Worm (Caenorhabditis elegans) whole organism, late embryonic: ENCODE data around the gene srbc-57.

Experiments
- C08G9.2 ChIP-seq: sonication (generic microtip); optimal IDR thresholded peaks from 2 replicates; lab custom pipeline; 2016; ENCODE audit warnings: mild to moderate bottlenecking, missing genetic modification characterization, moderate library complexity, missing compliant biosample characterization
- C38D4.7 ChIP-seq: fragments of 200-800 bp; sonication (Bioruptor generic); optimal IDR thresholded peaks from 2 replicates; lab custom pipeline; 2018; ENCODE audit warnings: mild to moderate bottlenecking, missing genetic modification characterization, moderate library complexity, missing compliant biosample characterization
- F13H6.1 ChIP-seq: sonication (generic microtip); optimal IDR thresholded peaks from 2 replicates; lab custom pipeline; 2016; ENCODE audit warnings: missing genetic modification characterization, missing compliant biosample characterization
- ceh-14 ChIP-seq: sonication (generic microtip); optimal IDR thresholded peaks from 2 replicates; lab custom pipeline; 2016; ENCODE audit warnings: missing genotype, missing genetic modification characterization, missing compliant biosample characterization
- ceh-19 ChIP-seq: fragments of 200-800 bp; sonication (Bioruptor generic); optimal IDR thresholded peaks from 2 replicates; lab custom pipeline; 2018; ENCODE audit warnings: mild to moderate bottlenecking, missing genetic modification characterization, missing compliant biosample characterization
- ceh-22 ChIP-seq: sonication (generic microtip); optimal IDR thresholded peaks from 2 replicates; lab custom pipeline; 2017; ENCODE audit warnings: missing biosample characterization, missing genetic modification characterization
- ceh-24 ChIP-seq: sonication (generic microtip); optimal IDR thresholded peaks from 2 replicates; lab custom pipeline; 2016; ENCODE audit warnings: mild to moderate bottlenecking, missing genetic modification characterization, missing compliant biosample characterization
- ceh-30 ChIP-seq: fragments of 150-350 bp; optimal IDR thresholded peaks from 2 replicates; lab custom pipeline; 2014; ENCODE audit warnings: missing biosample characterization, missing genetic modification characterization
- ceh-31 ChIP-seq: sonication (generic microtip); optimal IDR thresholded peaks from 2 replicates; lab custom pipeline; 2016; ENCODE audit warnings: missing genetic modification characterization, missing compliant biosample characterization
- ceh-34 ChIP-seq: sonication (generic microtip); optimal IDR thresholded peaks from 2 replicates; lab custom pipeline; 2016; ENCODE audit warnings: mild to moderate bottlenecking, missing genetic modification characterization, missing compliant biosample characterization
- ceh-48 ChIP-seq: sonication (generic microtip); optimal IDR thresholded peaks from 2 replicates; lab custom pipeline; 2016; ENCODE audit warnings: missing genetic modification characterization, inconsistent platforms, missing compliant biosample characterization
- ceh-6 ChIP-seq: fragments of 200-800 bp; sonication (Bioruptor generic); optimal IDR thresholded peaks from 2 replicates; lab custom pipeline; 2018; ENCODE audit warnings: mild to moderate bottlenecking, missing genetic modification characterization, missing compliant biosample characterization
- ceh-9 ChIP-seq: sonication (generic microtip); optimal IDR thresholded peaks from 2 replicates; lab custom pipeline; 2016; ENCODE audit warnings: mild to moderate bottlenecking, missing genetic modification characterization, inconsistent platforms, missing compliant biosample characterization
- che-1 ChIP-seq: sonication (generic microtip); optimal IDR thresholded peaks from 2 replicates; lab custom pipeline; 2016; ENCODE audit warnings: mild to moderate bottlenecking, missing genetic modification characterization, missing compliant biosample characterization
- fax-1 ChIP-seq: sonication (generic microtip); optimal IDR thresholded peaks from 2 replicates; lab custom pipeline; 2016; ENCODE audit warnings: missing genotype, missing genetic modification characterization, missing compliant biosample characterization
- hlh-15 ChIP-seq: sonication (generic microtip); optimal IDR thresholded peaks from 2 replicates; lab custom pipeline; 2016; ENCODE audit warnings: missing genetic modification characterization, missing compliant biosample characterization
- hlh-30 ChIP-seq: sonication (generic microtip); optimal IDR thresholded peaks from 2 replicates; lab custom pipeline; 2017; ENCODE audit warnings: antibody characterized with exemption, missing genetic modification characterization, missing compliant biosample characterization; ENCODE audit not compliant: insufficient read depth
- hlh-6 ChIP-seq: sonication (generic microtip); optimal IDR thresholded peaks from 2 replicates; lab custom pipeline; 2016; ENCODE audit warnings: missing genotype, missing genetic modification characterization, missing compliant biosample characterization
- hlh-8 ChIP-seq: sonication (generic microtip); optimal IDR thresholded peaks from 2 replicates; lab custom pipeline; 2016; ENCODE audit warnings: missing genotype, missing genetic modification characterization, missing compliant biosample characterization
- madf-2 ChIP-seq: sonication (generic microtip); optimal IDR thresholded peaks from 2 replicates; lab custom pipeline; 2017; ENCODE audit warnings: missing genetic modification characterization, missing compliant biosample characterization
- nhr-232 ChIP-seq: sonication (generic microtip); optimal IDR thresholded peaks from 2 replicates; lab custom pipeline; 2016; ENCODE audit warnings: missing genetic modification characterization, missing compliant biosample characterization
- pat-9 ChIP-seq: fragments of 200-800 bp; sonication (Bioruptor generic); optimal IDR thresholded peaks from 2 replicates; lab custom pipeline; 2018; ENCODE audit warnings: mild to moderate bottlenecking, missing genetic modification characterization, moderate library complexity, missing compliant biosample characterization
- pha-2 ChIP-seq: sonication (generic microtip); optimal IDR thresholded peaks from 2 replicates; lab custom pipeline; 2017; ENCODE audit warnings: mild to moderate bottlenecking, missing genetic modification characterization, missing compliant biosample characterization
- pros-1 ChIP-seq: fragments of 150-350 bp; optimal IDR thresholded peaks from 2 replicates; lab custom pipeline; 2014; ENCODE audit warnings: missing biosample characterization, missing genetic modification reagents, missing genetic modification characterization
- rnt-1 ChIP-seq: sonication (generic microtip); optimal IDR thresholded peaks from 2 replicates; lab custom pipeline; 2016; ENCODE audit warnings: missing genetic modification characterization, missing compliant biosample characterization
- sdc-2 ChIP-seq: sonication (generic microtip); optimal IDR thresholded peaks from 2 replicates; lab custom pipeline; 2016; ENCODE audit warnings: missing genotype, missing genetic modification characterization, missing compliant biosample characterization
- sox-2 ChIP-seq: fragments of 200-800 bp; sonication (Bioruptor generic); IDR thresholded peaks from 2 replicates; pipeline ENCODE4 v1.3.6; 2022; ENCODE audit warnings: missing genetic modification reagents, missing genetic modification characterization, missing compliant biosample characterization
- sox-4 ChIP-seq: sonication (generic microtip); optimal IDR thresholded peaks from 2 replicates; lab custom pipeline; 2017; ENCODE audit warnings: mild to moderate bottlenecking, missing genetic modification characterization, inconsistent platforms, missing compliant biosample characterization
- syd-9 ChIP-seq: sonication (generic microtip); optimal IDR thresholded peaks from 2 replicates; lab custom pipeline; 2016; ENCODE audit warnings: mild to moderate bottlenecking, missing genetic modification characterization, moderate library complexity, missing compliant biosample characterization
- unc-3 ChIP-seq, 2 experiments: fragments of 200-800 bp in 1 of 2; sonication (Bioruptor generic) in 1 of 2; sonication (generic microtip) in 1 of 2; conservative IDR thresholded peaks in 1 of 2; optimal IDR thresholded peaks in 1 of 2; 2 replicates each; pipeline versions ENCODE4 v1.3.6 to Lab custom; 2016 to 2022; ENCODE audit warnings: missing compliant biosample characterization in 2 of 2, missing genetic modification characterization in 2 of 2, missing genetic modification reagents in 1 of 2
- ztf-16 ChIP-seq: sonication (generic microtip); optimal IDR thresholded peaks from 2 replicates; lab custom pipeline; 2017; ENCODE audit warnings: missing genetic modification characterization, missing compliant biosample characterization

Gene srbc-57

DNA sequence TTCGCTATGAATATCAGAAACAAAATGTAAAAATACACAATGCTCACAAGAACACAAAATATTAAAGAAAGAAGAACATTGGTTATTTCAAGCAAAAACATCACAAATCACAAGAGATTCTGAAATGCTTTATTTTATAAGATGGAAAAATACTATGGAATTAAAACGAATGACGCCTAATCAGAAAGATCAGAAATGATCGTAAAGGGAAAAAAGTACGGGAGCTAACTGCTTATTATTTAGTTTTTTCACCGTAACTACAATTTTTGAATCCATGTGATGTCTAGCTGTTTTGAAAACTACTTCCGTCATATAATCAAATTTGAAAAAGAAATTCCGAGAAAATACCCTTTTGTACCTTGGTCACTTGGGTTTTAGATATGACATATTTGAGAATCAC, at the start of gene srbc-57:
Gene srbc-57 (minus strand): TSS at position 101 of the 400 bp plus-strand sequence.
- TF ChIP-seq ztf-16 (tag; lab: Kevin White, UChicago): no peak
- no peak for TF ChIP-seq pros-1 (tag; lab: Kevin White, UChicago)
- TF ChIP-seq che-1 (tag; lab: Kevin White, UChicago): no peak
- no peak for TF ChIP-seq hlh-15 (tag; lab: Kevin White, UChicago)
- TF ChIP-seq ceh-30 (tag; lab: Kevin White, UChicago): no peak
- no peak for TF ChIP-seq unc-3 (GFP tag; conservative IDR thresholded peaks at IDR 0.05; lab: Robert Waterston, UW)
- TF ChIP-seq unc-3 (tag; optimal IDR thresholded peaks at IDR 0.05; lab: Kevin White, UChicago): no peak
- TF ChIP-seq rnt-1 (tag; lab: Kevin White, UChicago): no peak
- no peak for TF ChIP-seq syd-9
- no peak for TF ChIP-seq ceh-19 (GFP tag; lab: Kevin White, UChicago)
- no peak for TF ChIP-seq fax-1 (tag; lab: Kevin White, UChicago)
- no peak for TF ChIP-seq C38D4.7

DNA sequence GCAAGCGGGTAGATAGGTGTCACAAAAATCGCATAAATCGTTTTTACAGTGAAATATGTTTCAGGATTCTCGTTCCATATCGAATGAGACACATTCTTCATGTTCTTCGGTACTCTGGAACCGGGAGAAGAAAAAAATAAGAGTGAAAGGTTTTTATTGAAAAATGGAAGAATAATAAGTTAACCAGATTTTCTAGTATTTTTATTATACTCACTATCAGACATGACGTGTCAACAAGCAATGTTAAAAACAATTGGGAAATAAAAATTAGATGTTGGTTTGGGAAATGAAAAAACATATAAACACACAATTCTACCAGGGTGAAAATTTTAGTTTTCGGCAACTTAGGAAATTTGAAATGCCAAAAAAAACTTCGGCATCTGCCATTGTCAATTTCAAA, 44.1 kb upstream of the srbc-57 start, which contains the start of gene srh-37:
Gene srh-37 (minus strand): TSS at position 101 of the 400 bp plus-strand sequence.
- TF ChIP-seq ceh-22: no peak
- TF ChIP-seq sox-2 (GFP tag; lab: Robert Waterston, UW): no peak
- TF ChIP-seq ceh-6: no peak
- TF ChIP-seq C08G9.2 (tag; lab: Kevin White, UChicago): no peak
- no peak for TF ChIP-seq che-1 (tag; lab: Kevin White, UChicago)
- no peak for TF ChIP-seq ceh-19 (GFP tag; lab: Kevin White, UChicago)
- TF ChIP-seq pha-2: no peak

- TF ChIP-seq ceh-31: no peak
- TF ChIP-seq hlh-15 (tag; lab: Kevin White, UChicago): no peak
- TF ChIP-seq ceh-22: no peak
- TF ChIP-seq ceh-34 (tag; lab: Kevin White, UChicago): no peak
- TF ChIP-seq nhr-232 (tag; lab: Kevin White, UChicago): no peak
- TF ChIP-seq F13H6.1 (tag; lab: Kevin White, UChicago): no peak
- no peak for TF ChIP-seq pat-9 (tag; lab: Kevin White, UChicago)
- no peak for TF ChIP-seq hlh-6 (tag; lab: Kevin White, UChicago)
- no peak for TF ChIP-seq hlh-8 (tag; lab: Kevin White, UChicago)
- TF ChIP-seq ceh-14 (tag; lab: Kevin White, UChicago): no peak
- TF ChIP-seq ceh-24 (tag; lab: Kevin White, UChicago): no peak
- TF ChIP-seq sdc-2: no peak
- no peak for TF ChIP-seq che-1 (tag; lab: Kevin White, UChicago)
- no peak for TF ChIP-seq C38D4.7
- TF ChIP-seq sox-4 (tag; lab: Kevin White, UChicago): no peak
- no peak for TF ChIP-seq ceh-9
- no peak for TF ChIP-seq madf-2 (tag; lab: Kevin White, UChicago)
These were observed 36.8 kb upstream of the srbc-57 start, which contains the start of gene srlf-19 for ce11 chrV:505191-505590. TSS of gene srlf-19 (plus strand) at chrV:505491.

ce11 chrV:503728-504127, 35.4 kb upstream of the srbc-57 start, which contains the start of gene srlf-35:
TSS of gene srlf-35 (plus strand) at chrV:504028.
- TF ChIP-seq hlh-30 (tag; lab: Kevin White, UChicago) (no peak), ceh-31 (no peak), ceh-9 (no peak), nhr-232 (tag; lab: Kevin White, UChicago) (no peak), ceh-48 (tag; lab: Kevin White, UChicago) (no peak)
- TF ChIP-seq, all 69 proteins: peak for 0

DNA sequence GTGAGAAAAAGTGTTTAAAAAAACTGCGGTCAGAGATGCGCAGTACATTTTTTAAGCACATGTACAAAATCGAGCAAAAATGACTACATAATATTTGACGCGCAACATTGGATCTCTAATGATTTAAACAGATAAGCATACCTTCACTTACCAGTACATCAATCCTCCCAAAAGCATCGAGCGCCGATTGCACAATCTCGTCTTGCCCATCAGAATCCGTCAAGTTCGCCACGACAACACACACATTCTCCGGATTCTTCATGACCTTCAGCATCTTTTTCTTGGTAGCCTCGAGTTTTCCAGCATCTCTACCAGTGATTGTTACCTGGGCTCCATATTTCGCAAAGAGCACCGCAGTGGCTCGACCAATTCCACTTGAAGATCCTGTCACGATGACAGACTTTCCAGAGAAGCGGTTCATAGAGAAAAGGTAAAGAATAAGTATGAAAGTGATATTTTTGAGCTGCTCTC, 34.5 kb upstream of the srbc-57 start, which contains the start of gene T01G6.10:
Gene T01G6.10 (minus strand): TSS at position 421 of the 471 bp plus-strand sequence.
- TF ChIP-seq ceh-24 (tag; lab: Kevin White, UChicago): no peak
